Worm (Caenorhabditis elegans) whole organism, early embryonic: ENCODE results near the gene spp-28.

Experiments used
- ama-1 ChIP-seq: fragments of 150-350 bp; optimal IDR thresholded peaks from 2 replicates; lab custom pipeline; 2014
- flt-1 ChIP-seq: fragments of 200-800 bp; sonication (Bioruptor generic); IDR thresholded peaks from 2 replicates; pipeline ENCODE4 v1.3.6; 2022; ENCODE audit warnings: missing genetic modification characterization, missing compliant biosample characterization
- hmbx-1 ChIP-seq: sonication (generic microtip); optimal IDR thresholded peaks from 2 replicates; lab custom pipeline; 2016; ENCODE audit warnings: mild to moderate bottlenecking, missing genetic modification characterization, missing compliant biosample characterization
- hmg-4 ChIP-seq: fragments of 200-800 bp; sonication (Bioruptor generic); optimal IDR thresholded peaks from 2 replicates; lab custom pipeline; 2018; ENCODE audit warnings: mild to moderate bottlenecking, missing genetic modification characterization, missing compliant biosample characterization
- hnd-1 ChIP-seq: sonication (generic microtip); optimal IDR thresholded peaks from 2 replicates; lab custom pipeline; 2016; ENCODE audit warnings: missing genetic modification characterization, missing compliant biosample characterization

DNA sequence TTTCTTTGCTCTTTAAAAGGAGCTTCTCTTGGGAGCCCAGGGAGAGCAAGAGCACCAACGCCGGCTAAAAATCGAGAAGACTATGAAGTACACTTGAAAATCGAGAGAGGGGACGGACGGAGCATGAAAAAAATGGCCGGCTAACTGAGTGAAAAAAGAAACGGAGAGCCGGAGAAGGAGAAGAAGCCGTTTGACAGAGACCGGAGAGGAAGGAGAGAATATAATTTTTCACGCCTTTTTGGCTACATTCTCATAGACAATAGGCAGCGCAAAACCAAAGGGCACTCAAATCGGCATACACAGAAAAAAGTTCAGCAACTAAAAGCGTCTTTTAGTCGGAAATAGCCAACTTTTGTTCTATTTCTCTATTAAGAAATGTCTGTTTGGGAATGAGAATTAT is 31.4 kb upstream of the spp-28 start:
- TF ChIP-seq ama-1 (lab: Kevin White, UChicago) (no peak), hmg-4 (no peak), flt-1 (no peak), hnd-1 (tag; lab: Kevin White, UChicago) (no peak), hmbx-1 (no peak)
